Fruit fly (Drosophila melanogaster) whole organism, embryonic: ENCODE results near the gene Obp19c.
A peak's percentile ranks its signal among the peaks of the same experiment; 100 is the strongest.

Source experiments
- Ada2b ChIP-seq: fragments of 200-800 bp; sonication (Bioruptor generic); IDR thresholded peaks from 2 replicates; pipeline ENCODE4 v1.3.6; 2022; ENCODE audit warnings: missing biosample characterization, missing genetic modification characterization
- CG10565 ChIP-seq: fragments of 200-800 bp; sonication (Bioruptor generic); optimal IDR thresholded peaks from 3 replicates; lab custom pipeline; 2016; ENCODE audit warnings: missing biosample characterization, mild to moderate bottlenecking, missing genetic modification characterization
- CG10979 ChIP-seq: fragments of 200-800 bp; sonication (Bioruptor generic); optimal IDR thresholded peaks from 2 replicates; lab custom pipeline; 2018; ENCODE audit warnings: missing biosample characterization, mild to moderate bottlenecking, missing genetic modification characterization, moderate library complexity
- CG12104 ChIP-seq: fragments of 200-800 bp; sonication (Bioruptor generic); optimal IDR thresholded peaks from 3 replicates; lab custom pipeline; 2016; ENCODE audit warnings: missing biosample characterization, missing genetic modification characterization
- CG12391 ChIP-seq: fragments of 200-800 bp; sonication (Bioruptor generic); optimal IDR thresholded peaks from 3 replicates; lab custom pipeline; 2018; ENCODE audit warnings: missing biosample characterization, mild to moderate bottlenecking, missing genetic modification characterization, moderate library complexity
- CG12942 ChIP-seq: fragments of 200-800 bp; sonication (Bioruptor generic); optimal IDR thresholded peaks from 3 replicates; lab custom pipeline; 2016; ENCODE audit warnings: missing biosample characterization, missing genetic modification characterization
- CG1832 ChIP-seq: fragments of 200-800 bp; sonication (Bioruptor generic); optimal IDR thresholded peaks from 2 replicates; lab custom pipeline; 2017; ENCODE audit warnings: missing biosample characterization, mild to moderate bottlenecking, missing genetic modification characterization, inconsistent platforms
- CG2120 ChIP-seq: fragments of 200-800 bp; sonication (Bioruptor generic); optimal IDR thresholded peaks from 3 replicates; lab custom pipeline; 2016; ENCODE audit warnings: missing biosample characterization, missing genetic modification characterization
- CG30431 ChIP-seq: fragments of 200-800 bp; sonication (Bioruptor generic); optimal IDR thresholded peaks from 2 replicates; lab custom pipeline; 2017; ENCODE audit warnings: missing biosample characterization, missing genetic modification characterization
- CG33557 ChIP-seq: fragments of 200-800 bp; sonication (Bioruptor generic); optimal IDR thresholded peaks from 2 replicates; lab custom pipeline; 2019; ENCODE audit warnings: missing biosample characterization, mild to moderate bottlenecking, missing genetic modification characterization, moderate library complexity
- CG3847 ChIP-seq: fragments of 200-800 bp; sonication (Bioruptor generic); IDR thresholded peaks from 2 replicates; pipeline ENCODE4 v1.3.6; 2022; ENCODE audit warnings: missing biosample characterization, missing genetic modification characterization
- CG4404 ChIP-seq: fragments of 200-800 bp; sonication (Bioruptor generic); IDR thresholded peaks from 2 replicates; pipeline ENCODE4 v1.3.6; 2022; ENCODE audit warnings: missing biosample characterization, missing genetic modification characterization
- CG4617 ChIP-seq: fragments of 200-800 bp; sonication (Bioruptor generic); optimal IDR thresholded peaks from 3 replicates; lab custom pipeline; 2016; ENCODE audit warnings: missing biosample characterization, missing genetic modification characterization, borderline replicate concordance
- CG6654 ChIP-seq: fragments of 200-800 bp; sonication (Bioruptor generic); optimal IDR thresholded peaks from 2 replicates; lab custom pipeline; 2017; ENCODE audit warnings: missing biosample characterization, mild to moderate bottlenecking, missing genetic modification characterization
- CG7357 ChIP-seq: fragments of 200-800 bp; sonication (Bioruptor generic); IDR thresholded peaks from 3 replicates; pipeline ENCODE4 v1.3.6; 2022; ENCODE audit warnings: missing biosample characterization, missing genetic modification characterization
- CG7987 ChIP-seq: fragments of 200-800 bp; sonication (Bioruptor generic); optimal IDR thresholded peaks from 2 replicates; lab custom pipeline; 2018; ENCODE audit warnings: missing biosample characterization, mild to moderate bottlenecking, missing genetic modification characterization, moderate library complexity
- CG9817 ChIP-seq: fragments of 200-800 bp; sonication (Bioruptor generic); optimal IDR thresholded peaks from 2 replicates; lab custom pipeline; 2018; ENCODE audit warnings: missing biosample characterization, mild to moderate bottlenecking, missing genetic modification characterization, moderate library complexity
- Fer1 ChIP-seq: fragments of 200-800 bp; sonication (Bioruptor generic); optimal IDR thresholded peaks from 2 replicates; lab custom pipeline; 2017; ENCODE audit warnings: missing biosample characterization, mild to moderate bottlenecking, missing genetic modification characterization
- Fer2 ChIP-seq: fragments of 200-800 bp; sonication (Bioruptor generic); optimal IDR thresholded peaks from 2 replicates; lab custom pipeline; 2018; ENCODE audit warnings: missing biosample characterization, mild to moderate bottlenecking, missing genetic modification characterization, moderate library complexity
- Hmx ChIP-seq: fragments of 200-800 bp; sonication (Bioruptor generic); optimal IDR thresholded peaks from 2 replicates; lab custom pipeline; 2016; ENCODE audit warnings: missing biosample characterization, missing genetic modification characterization
- Hr39 ChIP-seq: fragments of >200 bp; optimal IDR thresholded peaks from 2 replicates; lab custom pipeline; 2017
- Meics ChIP-seq: fragments of 200-800 bp; sonication (Bioruptor generic); optimal IDR thresholded peaks from 2 replicates; lab custom pipeline; 2017; ENCODE audit warnings: missing biosample characterization, mild to moderate bottlenecking, missing genetic modification characterization
- Poxn ChIP-seq: fragments of 200-800 bp; sonication (Bioruptor generic); IDR thresholded peaks from 2 replicates; pipeline ENCODE4 v1.3.6; 2022; ENCODE audit warnings: missing biosample characterization, missing genetic modification characterization
- Ptx1 ChIP-seq: fragments of 200-800 bp; sonication (Bioruptor generic); IDR thresholded peaks from 2 replicates; pipeline ENCODE4 v1.3.6; 2022; ENCODE audit warnings: missing biosample characterization, missing genetic modification characterization
- Sin3A ChIP-seq: fragments of >200 bp; optimal IDR thresholded peaks from 2 replicates; lab custom pipeline; 2018
- Six4 ChIP-seq: fragments of 200-800 bp; sonication (Bioruptor generic); optimal IDR thresholded peaks from 2 replicates; lab custom pipeline; 2016; ENCODE audit warnings: missing biosample characterization, missing genetic modification characterization
- Sry-β ChIP-seq: fragments of 200-800 bp; sonication (Bioruptor generic); optimal IDR thresholded peaks from 2 replicates; lab custom pipeline; 2018; ENCODE audit warnings: missing biosample characterization, mild to moderate bottlenecking, missing genetic modification characterization, moderate library complexity
- bab2 ChIP-seq: fragments of 200-800 bp; sonication (Bioruptor generic); optimal IDR thresholded peaks from 2 replicates; lab custom pipeline; 2016; ENCODE audit warnings: missing biosample characterization, missing genetic modification characterization
- bcd ChIP-seq: fragments of 200-800 bp; sonication (Bioruptor generic); optimal IDR thresholded peaks from 2 replicates; lab custom pipeline; 2017; ENCODE audit warnings: missing biosample characterization, mild to moderate bottlenecking, missing genetic modification characterization
- cg ChIP-seq: fragments of 200-800 bp; sonication (Bioruptor generic); optimal IDR thresholded peaks from 3 replicates; lab custom pipeline; 2019; ENCODE audit warnings: missing biosample characterization, mild to moderate bottlenecking, missing genetic modification characterization, moderate library complexity
- corto ChIP-seq: fragments of 200-800 bp; sonication (Bioruptor generic); optimal IDR thresholded peaks from 2 replicates; lab custom pipeline; 2016; ENCODE audit warnings: missing biosample characterization, mild to moderate bottlenecking, missing genetic modification characterization, moderate library complexity
- crc ChIP-seq: fragments of 200-800 bp; sonication (Bioruptor generic); optimal IDR thresholded peaks from 2 replicates; lab custom pipeline; 2016; ENCODE audit warnings: missing biosample characterization, missing genetic modification characterization
- crol ChIP-seq: fragments of 200-800 bp; sonication (Bioruptor generic); IDR thresholded peaks from 2 replicates; pipeline ENCODE4 v1.3.6; 2022; ENCODE audit warnings: missing biosample characterization, missing genetic modification characterization
- dan ChIP-seq: fragments of 200-800 bp; sonication (Bioruptor generic); IDR thresholded peaks from 2 replicates; pipeline ENCODE4 v1.3.6; 2022; ENCODE audit warnings: missing biosample characterization, missing genetic modification characterization
- esg ChIP-seq: fragments of 200-800 bp; sonication (Bioruptor generic); conservative IDR thresholded peaks from 2 replicates; pipeline ENCODE4 v1.3.6; 2022; ENCODE audit warnings: missing biosample characterization, missing genetic modification characterization
- hb ChIP-seq: fragments of 200-800 bp; sonication (Bioruptor generic); IDR thresholded peaks from 3 replicates; pipeline ENCODE4 v1.3.6; 2022; ENCODE audit warnings: missing biosample characterization, missing genetic modification characterization; ENCODE audit not compliant: partially characterized antibody
- her ChIP-seq: fragments of 200-800 bp; sonication (Bioruptor generic); optimal IDR thresholded peaks from 2 replicates; lab custom pipeline; 2016; ENCODE audit warnings: missing biosample characterization, missing genetic modification characterization
- jing ChIP-seq: fragments of 200-800 bp; sonication (Bioruptor generic); optimal IDR thresholded peaks from 2 replicates; lab custom pipeline; 2018; ENCODE audit warnings: missing biosample characterization, mild to moderate bottlenecking, missing genetic modification characterization
- luna ChIP-seq: fragments of 200-800 bp; sonication (Bioruptor generic); optimal IDR thresholded peaks from 2 replicates; lab custom pipeline; 2016; ENCODE audit warnings: missing biosample characterization, missing genetic modification characterization
- nerfin-2 ChIP-seq: fragments of 200-800 bp; sonication (Bioruptor generic); IDR thresholded peaks from 2 replicates; pipeline ENCODE4 v1.3.6; 2022; ENCODE audit warnings: missing biosample characterization, missing genetic modification characterization; ENCODE audit not compliant: partially characterized antibody
- pan ChIP-seq, 4 experiments: fragments of >200 bp in 3 of 4; fragments of 200-800 bp in 1 of 4; sonication (Bioruptor generic) in 1 of 4; optimal IDR thresholded peaks in 3 of 4; IDR thresholded peaks in 1 of 4; 2 replicates each; pipeline versions ENCODE4 v1.3.6 to Lab custom; 2017 to 2022; ENCODE audit warnings: missing biosample characterization in 2 of 4, missing genetic modification characterization in 2 of 4, mixed read lengths in 1 of 4
- schlank ChIP-seq: fragments of 200-800 bp; sonication (Bioruptor generic); optimal IDR thresholded peaks from 2 replicates; lab custom pipeline; 2018; ENCODE audit warnings: missing biosample characterization, mild to moderate bottlenecking, missing genetic modification characterization
- sens ChIP-seq: fragments of 200-800 bp; sonication (Bioruptor generic); peaks from one replicate; lab custom pipeline; 2016; ENCODE audit warnings: missing biosample characterization, missing genetic modification characterization
- seq ChIP-seq: fragments of 200-800 bp; sonication (Bioruptor generic); IDR thresholded peaks from 2 replicates; pipeline ENCODE4 v1.3.6; 2022; ENCODE audit warnings: missing biosample characterization, missing genetic modification characterization
- sqz ChIP-seq: fragments of 200-800 bp; sonication (Bioruptor generic); optimal IDR thresholded peaks from 3 replicates; lab custom pipeline; 2018; ENCODE audit warnings: missing biosample characterization, mild to moderate bottlenecking, missing genetic modification characterization
- tna ChIP-seq: fragments of 200-800 bp; sonication (Bioruptor generic); IDR thresholded peaks from 2 replicates; pipeline ENCODE4 v1.3.6; 2022; ENCODE audit warnings: missing biosample characterization, missing genetic modification characterization; ENCODE audit not compliant: partially characterized antibody
- tup ChIP-seq: fragments of 200-800 bp; sonication (Bioruptor generic); optimal IDR thresholded peaks from 2 replicates; lab custom pipeline; 2016; ENCODE audit warnings: missing biosample characterization, mild to moderate bottlenecking, missing genetic modification characterization, moderate library complexity
- vnd ChIP-seq: fragments of 200-800 bp; sonication (Bioruptor generic); IDR thresholded peaks from 3 replicates; pipeline ENCODE4 v1.3.6; 2022; ENCODE audit warnings: missing biosample characterization, missing genetic modification characterization; ENCODE audit not compliant: partially characterized antibody
- vvl ChIP-seq: fragments of 200-800 bp; sonication (Bioruptor generic); IDR thresholded peaks from 2 replicates; pipeline ENCODE4 v1.3.6; 2022; ENCODE audit warnings: missing biosample characterization, missing genetic modification characterization

The Obp19c gene

dm6 chrX:20429482-20430204, 10.9 kb upstream of the Obp19c start, which contains the start of the genes CG11710 and mal (continued):
- TF ChIP-seq vnd (peak; percentile 29; the same call in 1 of the 3 replicates), schlank (tag; lab: Kevin White, UChicago) (peak; percentile 2), CG12104 (GFP tag; lab: Kevin White, UChicago) (peak; percentile 77), Meics (GFP tag; lab: Kevin White, UChicago) (peak; percentile 85), CG33557 (GFP tag; lab: Kevin White, UChicago) (no peak), dan (GFP tag; lab: Robert Waterston, UW) (no peak), Hr39 (lab: Kevin White, UChicago) (no peak), CG6654 (GFP tag; lab: Kevin White, UChicago) (peak; percentile 58), CG9817 (tag; lab: Kevin White, UChicago) (peak; percentile 67), seq (GFP tag; lab: Robert Waterston, UW) (peak; percentile 76), CG2120 (GFP tag; lab: Kevin White, UChicago) (peak; percentile 85), CG12391 (tag; lab: Kevin White, UChicago) (peak; percentile 70), Sry-β (GFP tag; lab: Kevin White, UChicago) (peak; percentile 25), Fer1 (GFP tag; lab: Kevin White, UChicago) (peak; percentile 88), tna (GFP tag; lab: Robert Waterston, UW) (peak; percentile 33; the same call in 1 of the 2 replicates), CG4404 (GFP tag; lab: Robert Waterston, UW) (peak; percentile 58; the same call in 1 of the 2 replicates), Six4 (GFP tag; lab: Kevin White, UChicago) (peak; percentile 81), CG7357 (peak; percentile 71), Fer2 (peak; percentile 75), Poxn (GFP tag; lab: Robert Waterston, UW) (no peak), CG10979 (tag; lab: Kevin White, UChicago) (peak; percentile 83), Sin3A (lab: Kevin White, UChicago) (no peak), CG30431 (no peak), crc (GFP tag; lab: Kevin White, UChicago) (peak; percentile 50), hb (no peak), vvl (GFP tag; lab: Robert Waterston, UW) (peak; percentile 70; the same call in 1 of the 2 replicates), bab2 (GFP tag; lab: Kevin White, UChicago) (peak; percentile 85), tup (peak; percentile 45), pan (optimal IDR thresholded peaks at IDR 0.05; lab: Kevin White, UChicago) (no peak), pan (GFP tag; optimal IDR thresholded peaks at IDR 0.05 in 1 of 2, IDR thresholded peaks at IDR 0.05 in 1 of 2) (peak in 1 of 2 experiments; percentile 64), her (GFP tag; lab: Kevin White, UChicago) (peak; percentile 33), CG10565 (GFP tag; lab: Kevin White, UChicago) (no peak), luna (GFP tag; lab: Kevin White, UChicago) (peak; percentile 4), esg (GFP tag; lab: Robert Waterston, UW) (peak; percentile 80), Ptx1 (GFP tag; lab: Robert Waterston, UW) (peak; percentile 78), sqz (GFP tag; lab: Kevin White, UChicago) (no peak), jing (GFP tag; lab: Kevin White, UChicago) (no peak), corto (GFP tag; lab: Kevin White, UChicago) (no peak), crol (GFP tag; lab: Robert Waterston, UW) (no peak), CG12942 (GFP tag; lab: Kevin White, UChicago) (peak; percentile 32), cg (GFP tag; lab: Kevin White, UChicago) (no peak), Hmx (GFP tag; lab: Kevin White, UChicago) (peak; percentile 62), nerfin-2 (0 out of 2 replicates have a peak, but pooled peaks have one; percentile 43), CG3847 (GFP tag; lab: Robert Waterston, UW) (peak; percentile 68), bcd (GFP tag; lab: Kevin White, UChicago) (peak; percentile 78), sens (GFP tag; lab: Kevin White, UChicago) (peak; percentile 95), CG1832 (GFP tag; lab: Kevin White, UChicago) (no peak), CG4617 (GFP tag; lab: Kevin White, UChicago) (peak; percentile 37), Ada2b (GFP tag; lab: Robert Waterston, UW) (peak; percentile 73), CG7987 (GFP tag; lab: Kevin White, UChicago) (peak; percentile 47)
